Fruit fly (Drosophila melanogaster): ENCODE data around the gene CG13877.
A peak's percentile ranks its signal among the peaks of the same experiment; 100 is the strongest.

The CG13877 gene

DNA sequence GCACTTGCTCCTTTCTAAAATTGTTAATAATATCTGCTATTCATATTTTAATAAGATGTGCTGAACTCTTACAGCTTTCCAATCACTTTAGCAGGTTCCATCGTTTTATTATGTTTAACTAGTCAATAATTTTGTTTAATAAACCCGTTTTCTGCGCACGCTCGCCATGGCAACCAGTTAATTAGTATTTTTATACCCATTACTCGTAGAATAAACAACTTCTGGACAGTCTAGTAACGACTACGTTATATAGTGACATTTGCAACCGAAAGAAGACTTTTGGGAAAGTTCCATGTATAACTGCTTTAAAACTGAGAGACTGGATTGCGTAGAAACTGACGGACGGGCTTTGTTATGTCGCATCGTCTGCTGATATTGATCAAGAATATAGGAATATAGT is 15.4 kb downstream of the CG13877 start, which contains the start of gene CG34453:
Gene CG34453 (minus strand): TSS at position 101 of the 400 bp plus-strand sequence.
- TF ChIP-seq CG4496 (GFP tag; IDR thresholded peaks at IDR 0.05) = no peak
- no peak for TF ChIP-seq fd96Ca (GFP tag; IDR thresholded peaks at IDR 0.05)

DNA sequence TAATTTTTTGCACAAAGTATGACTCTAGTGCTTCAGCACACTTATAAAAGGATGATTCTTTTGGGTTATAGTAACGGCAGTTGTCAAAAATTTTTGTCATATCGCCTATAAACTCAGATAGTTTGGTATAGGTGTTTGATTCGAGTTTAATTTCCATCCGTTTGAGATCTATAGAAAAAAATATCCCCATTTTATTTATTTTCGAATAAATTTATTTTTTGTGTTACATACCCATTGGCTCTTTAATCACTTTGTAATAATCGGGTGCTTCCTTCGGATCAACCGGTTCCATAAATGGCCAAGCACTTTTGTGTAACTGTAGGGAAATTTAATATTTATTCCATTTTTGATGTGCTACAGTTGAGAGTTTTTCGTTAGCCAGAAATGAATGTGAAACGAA is 16.5 kb downstream of the CG13877 start:
- TF ChIP-seq CG12605 (GFP tag; IDR thresholded peaks at IDR 0.05) (no peak), CG4496 (GFP tag; IDR thresholded peaks at IDR 0.05) (no peak), Snoo (tag; optimal IDR thresholded peaks at IDR 0.05) (no peak), Ets98B (GFP tag; IDR thresholded peaks at IDR 0.05) (no peak), CG10348 (GFP tag; IDR thresholded peaks at IDR 0.05) (no peak), Pif1A (GFP tag; optimal IDR thresholded peaks at IDR 0.05) (no peak), CG32121 (GFP tag; IDR thresholded peaks at IDR 0.05) (no peak), CG8301 (tag; optimal IDR thresholded peaks at IDR 0.05) (no peak), D1 (tag; optimal IDR thresholded peaks at IDR 0.05) (no peak), fd96Ca (GFP tag; IDR thresholded peaks at IDR 0.05) (no peak), EcR (GFP tag; optimal IDR thresholded peaks at IDR 0.05) (no peak), CG9948 (tag; optimal IDR thresholded peaks at IDR 0.05) (no peak), CG13204 (GFP tag; optimal IDR thresholded peaks at IDR 0.05) (no peak), CG14655 (GFP tag; optimal IDR thresholded peaks at IDR 0.05) (no peak)

DNA sequence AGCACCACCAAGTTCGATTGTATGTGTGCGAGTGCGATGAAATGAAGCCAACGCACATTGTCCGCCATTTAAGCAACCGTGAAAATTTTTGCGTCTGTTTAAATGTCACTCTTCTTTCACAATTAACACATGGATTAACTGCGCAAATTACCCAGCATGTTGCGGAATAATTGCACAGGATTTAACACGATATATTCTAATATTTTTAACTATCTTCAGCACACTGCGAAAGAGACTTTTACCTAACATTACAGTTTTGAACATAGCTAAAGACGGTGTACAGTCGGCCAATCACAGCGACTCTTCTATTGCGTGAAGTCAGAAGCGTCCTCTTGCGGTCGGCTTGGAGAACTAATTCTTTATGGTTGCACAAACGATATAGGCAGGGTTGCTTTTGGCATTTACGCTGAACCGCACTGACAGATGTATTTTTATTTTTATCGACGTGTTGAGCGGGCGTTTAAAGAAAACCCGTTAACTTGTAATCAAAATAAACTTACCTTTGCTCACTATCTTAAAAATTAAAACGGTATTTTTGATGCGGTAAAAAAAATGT is 28.9 kb downstream of the CG13877 start:
- TF ChIP-seq CG34367 (tag; optimal IDR thresholded peaks at IDR 0.05) (peak; percentile 47), Snoo (tag; optimal IDR thresholded peaks at IDR 0.05) (peak; percentile 44), CG32121 (GFP tag; IDR thresholded peaks at IDR 0.05) (peak; percentile 35; the same call in 1 of the 2 replicates), CG13204 (GFP tag; optimal IDR thresholded peaks at IDR 0.05) (no peak), CG10348 (GFP tag; IDR thresholded peaks at IDR 0.05) (no peak), CG17806 (tag; optimal IDR thresholded peaks at IDR 0.05) (peak; percentile 5), CG8159 (tag; optimal IDR thresholded peaks at IDR 0.05) (no peak)

DNA sequence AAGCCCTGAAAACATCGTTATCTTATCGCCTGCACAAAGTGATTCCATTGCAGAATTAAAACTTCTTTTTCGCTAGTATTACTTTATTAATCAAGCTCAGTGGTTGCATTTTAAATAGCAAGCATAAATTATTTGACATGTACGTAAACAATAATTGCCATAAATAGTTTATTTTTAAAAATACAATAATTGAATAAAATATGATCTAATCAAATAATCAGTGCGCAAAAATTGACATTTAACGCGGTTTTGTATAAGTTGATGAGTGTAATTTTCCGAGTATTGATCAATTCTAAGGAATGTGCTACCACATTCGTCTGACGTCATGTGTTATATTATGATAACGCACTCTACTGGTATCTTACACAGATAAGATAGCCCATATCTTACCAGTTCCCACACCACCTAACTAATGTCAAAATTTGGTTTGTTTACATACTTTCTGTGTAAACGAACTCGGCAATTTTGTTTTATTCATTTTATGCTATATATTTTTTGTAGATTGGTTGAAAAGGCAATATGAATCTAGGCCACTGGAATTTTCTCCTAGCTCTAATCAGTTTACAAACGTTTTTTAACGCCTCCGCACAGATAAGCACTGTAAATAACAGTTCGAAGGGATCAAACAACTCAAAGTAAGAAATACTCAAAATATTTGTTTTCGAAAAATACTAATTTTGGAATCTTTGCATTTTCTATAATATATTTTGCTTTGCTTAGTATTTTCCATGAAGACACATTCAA is 29.8 kb downstream of the CG13877 start, which contains the start of gene mthl14:
Gene mthl14 (plus strand): TSS at position 10 of the 744 bp plus-strand sequence.
- no peak for TF ChIP-seq CG12605 (GFP tag; IDR thresholded peaks at IDR 0.05)

- no peak for TF ChIP-seq CG8301 (tag; optimal IDR thresholded peaks at IDR 0.05)
- no peak for TF ChIP-seq rn (GFP tag; IDR thresholded peaks at IDR 0.05)
Measured at dm6 chr3L:248226-248758, 30.4 kb downstream of the CG13877 start.

- TF ChIP-seq CG17806 (tag; optimal IDR thresholded peaks at IDR 0.05) (peak; percentile 22), CG10348 (GFP tag; IDR thresholded peaks at IDR 0.05) (no peak), rn (GFP tag; IDR thresholded peaks at IDR 0.05) (peak; percentile 40; the same call in 1 of the 2 replicates), Ets98B (GFP tag; IDR thresholded peaks at IDR 0.05) (peak; percentile 46), Snoo (tag; optimal IDR thresholded peaks at IDR 0.05) (peak; percentile 39), CG15710 (tag; optimal IDR thresholded peaks at IDR 0.05) (peak; percentile 22), EcR (GFP tag; optimal IDR thresholded peaks at IDR 0.05) (peak; percentile 55), fd96Ca (GFP tag; IDR thresholded peaks at IDR 0.05) (peak; percentile 62; the same call in 2 of the 3 replicates), gl (tag; optimal IDR thresholded peaks at IDR 0.05) (no peak), Pif1A (GFP tag; optimal IDR thresholded peaks at IDR 0.05) (no peak)
Measured at dm6 chr3L:257618-258475, 40.0 kb downstream of the CG13877 start, which contains the start of the genes DIP2 and wac. TSS of gene DIP2 (minus strand) at chr3L:257954. TSS of gene wac (plus strand) at chr3L:258176.

dm6 chr3L:262724-263177 is 44.9 kb downstream of the CG13877 start:
- TF ChIP-seq CG4496 (GFP tag; IDR thresholded peaks at IDR 0.05) = 0 out of 3 replicates have a peak, but pooled peaks have one; percentile 29
- TF ChIP-seq CG13204 (GFP tag; optimal IDR thresholded peaks at IDR 0.05) = no peak
- no peak for TF ChIP-seq CG32121 (GFP tag; IDR thresholded peaks at IDR 0.05)
- TF ChIP-seq fd96Ca (GFP tag; IDR thresholded peaks at IDR 0.05) = 0 out of 3 replicates have a peak, but pooled peaks have one; percentile 16
- TF ChIP-seq gl (tag; optimal IDR thresholded peaks at IDR 0.05) = no peak
- TF ChIP-seq CG14655 (GFP tag; optimal IDR thresholded peaks at IDR 0.05) = no peak
- peak; percentile 44 for TF ChIP-seq EcR (GFP tag; optimal IDR thresholded peaks at IDR 0.05)
- no peak for TF ChIP-seq CG8159 (tag; optimal IDR thresholded peaks at IDR 0.05)

All from whole organism, pupa.